Worm (Caenorhabditis elegans) whole organism, midembryonic: ENCODE results near the gene C16A11.3.

Source experiments
- cog-1 ChIP-seq: sonication (generic microtip); optimal IDR thresholded peaks from 2 replicates; lab custom pipeline; 2016; ENCODE audit warnings: missing genetic modification characterization, missing compliant biosample characterization
- flt-1 ChIP-seq: fragments of 200-800 bp; sonication (Bioruptor generic); IDR thresholded peaks from 2 replicates; pipeline ENCODE4 v1.3.6; 2022; ENCODE audit warnings: missing genetic modification characterization, missing compliant biosample characterization
- ref-1 ChIP-seq: fragments of 200-800 bp; sonication (Bioruptor generic); conservative IDR thresholded peaks from 2 replicates; pipeline ENCODE4 v1.3.6; 2022; ENCODE audit warnings: missing genetic modification reagents, missing genetic modification characterization, missing compliant biosample characterization

DNA sequence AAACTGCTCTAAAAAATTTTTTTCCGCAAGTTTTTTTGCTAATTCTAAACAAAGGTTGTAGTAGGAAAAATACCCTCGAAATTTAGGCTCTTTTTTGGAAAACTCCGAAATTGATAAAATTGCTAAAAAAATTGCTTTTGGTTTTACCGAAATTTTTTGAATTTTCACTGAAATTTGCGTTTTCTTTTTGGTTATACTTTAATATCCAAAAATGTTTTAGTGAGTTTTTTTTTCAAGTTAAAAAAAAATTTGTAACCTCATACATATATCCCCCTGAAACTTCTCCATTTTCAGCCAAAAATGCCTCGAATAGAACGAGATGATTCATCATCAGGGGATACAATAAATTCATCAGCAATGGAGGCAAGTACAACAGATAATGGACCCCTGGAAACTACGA lies 17.6 kb downstream of the C16A11.3 start, which contains the start of gene gpa-11:
- TF ChIP-seq ref-1 (GFP tag; lab: Robert Waterston, UW), result no peak
- TF ChIP-seq flt-1, result no peak
- no peak for TF ChIP-seq cog-1 (tag; lab: Kevin White, UChicago)
